Worm (Caenorhabditis elegans) whole organism, early embryonic: ENCODE results near the gene F55B11.4.

Experiments used
- B0310.2 ChIP-seq: sonication (generic microtip); optimal IDR thresholded peaks from 2 replicates; lab custom pipeline; 2016; ENCODE audit warnings: mild to moderate bottlenecking, missing genetic modification characterization, missing compliant biosample characterization
- F13C5.2 ChIP-seq: sonication (generic microtip); optimal IDR thresholded peaks from 2 replicates; lab custom pipeline; 2017; ENCODE audit warnings: mild to moderate bottlenecking, missing genetic modification characterization, inconsistent platforms, missing compliant biosample characterization
- aly-1 ChIP-seq: sonication (generic microtip); optimal IDR thresholded peaks from 2 replicates; lab custom pipeline; 2016; ENCODE audit warnings: missing genetic modification characterization, missing compliant biosample characterization
- ama-1 ChIP-seq: fragments of 150-350 bp; optimal IDR thresholded peaks from 2 replicates; lab custom pipeline; 2014
- ceh-13 ChIP-seq: fragments of 200-800 bp; sonication (Bioruptor generic); optimal IDR thresholded peaks from 2 replicates; lab custom pipeline; 2018; ENCODE audit warnings: mild to moderate bottlenecking, missing genetic modification characterization, missing compliant biosample characterization
- ceh-36 ChIP-seq: sonication (generic microtip); optimal IDR thresholded peaks from 2 replicates; lab custom pipeline; 2016; ENCODE audit warnings: missing genetic modification characterization, inconsistent platforms, missing compliant biosample characterization
- ets-7 ChIP-seq: sonication (generic microtip); optimal IDR thresholded peaks from 2 replicates; lab custom pipeline; 2016; ENCODE audit warnings: missing genotype, missing genetic modification characterization, missing compliant biosample characterization
- flt-1 ChIP-seq: fragments of 200-800 bp; sonication (Bioruptor generic); IDR thresholded peaks from 2 replicates; pipeline ENCODE4 v1.3.6; 2022; ENCODE audit warnings: missing genetic modification characterization, missing compliant biosample characterization
- hmbx-1 ChIP-seq: sonication (generic microtip); optimal IDR thresholded peaks from 2 replicates; lab custom pipeline; 2016; ENCODE audit warnings: mild to moderate bottlenecking, missing genetic modification characterization, missing compliant biosample characterization
- hmg-4 ChIP-seq: fragments of 200-800 bp; sonication (Bioruptor generic); optimal IDR thresholded peaks from 2 replicates; lab custom pipeline; 2018; ENCODE audit warnings: mild to moderate bottlenecking, missing genetic modification characterization, missing compliant biosample characterization
- hnd-1 ChIP-seq: sonication (generic microtip); optimal IDR thresholded peaks from 2 replicates; lab custom pipeline; 2016; ENCODE audit warnings: missing genetic modification characterization, missing compliant biosample characterization
- pes-1 ChIP-seq: fragments of 200-800 bp; sonication (Bioruptor generic); IDR thresholded peaks from 2 replicates; pipeline ENCODE4 v1.3.6; 2022; ENCODE audit warnings: missing genetic modification reagents, missing genetic modification characterization, missing compliant biosample characterization
- scrt-1 ChIP-seq: fragments of 200-800 bp; sonication (Bioruptor generic); IDR thresholded peaks from 2 replicates; pipeline ENCODE4 v1.3.6; 2022; ENCODE audit warnings: missing genetic modification characterization, missing compliant biosample characterization
- sea-1 ChIP-seq: fragments of 200-800 bp; sonication (Bioruptor generic); conservative IDR thresholded peaks from 2 replicates; pipeline ENCODE4 v1.3.6; 2022; ENCODE audit warnings: missing genetic modification characterization, missing compliant biosample characterization
- tbx-11 ChIP-seq: fragments of 200-800 bp; sonication (Bioruptor generic); IDR thresholded peaks from 2 replicates; pipeline ENCODE4 v1.3.6; 2022; ENCODE audit warnings: missing genetic modification characterization, missing compliant biosample characterization
- tbx-37 ChIP-seq: fragments of 200-800 bp; sonication (Bioruptor generic); conservative IDR thresholded peaks from 2 replicates; pipeline ENCODE4 v1.3.6; 2022; ENCODE audit warnings: missing genetic modification reagents, missing genetic modification characterization, missing compliant biosample characterization
- tra-4 ChIP-seq: sonication (generic microtip); optimal IDR thresholded peaks from 2 replicates; lab custom pipeline; 2017; ENCODE audit warnings: missing genetic modification characterization, missing compliant biosample characterization

F55B11.4 gene

ce11 chrIV:14389070-14389469, 41.6 kb downstream of the F55B11.4 start:
- TF ChIP-seq hnd-1 (tag; lab: Kevin White, UChicago) (no peak), ceh-36 (tag; lab: Kevin White, UChicago) (no peak), tra-4 (tag; lab: Kevin White, UChicago) (no peak), pes-1 (GFP tag; lab: Robert Waterston, UW) (no peak), ets-7 (tag; lab: Kevin White, UChicago) (no peak), scrt-1 (GFP tag; lab: Robert Waterston, UW) (no peak), aly-1 (tag; lab: Kevin White, UChicago) (no peak), tbx-37 (GFP tag; lab: Robert Waterston, UW) (no peak), hmbx-1 (tag; lab: Kevin White, UChicago) (no peak), ceh-13 (GFP tag; lab: Kevin White, UChicago) (no peak)

ce11 chrIV:14387766-14388553, 42.8 kb downstream of the F55B11.4 start:
- no peak for TF ChIP-seq ama-1 (lab: Kevin White, UChicago)
- TF ChIP-seq F13C5.2, result no peak
- TF ChIP-seq ceh-13 (GFP tag; lab: Kevin White, UChicago), result no peak
- no peak for TF ChIP-seq hnd-1 (tag; lab: Kevin White, UChicago)
- no peak for TF ChIP-seq sea-1 (GFP tag; lab: Robert Waterston, UW)
- no peak for TF ChIP-seq ceh-36 (tag; lab: Kevin White, UChicago)
- TF ChIP-seq hmbx-1 (tag; lab: Kevin White, UChicago), result no peak
- no peak for TF ChIP-seq pes-1 (GFP tag; lab: Robert Waterston, UW)
- TF ChIP-seq tbx-11 (GFP tag; lab: Robert Waterston, UW), result no peak
- no peak for TF ChIP-seq hmg-4
- no peak for TF ChIP-seq scrt-1 (GFP tag; lab: Robert Waterston, UW)
- TF ChIP-seq tbx-37 (GFP tag; lab: Robert Waterston, UW), result no peak

- TF ChIP-seq ceh-13 (GFP tag; lab: Kevin White, UChicago), result no peak
- no peak for TF ChIP-seq pes-1 (GFP tag; lab: Robert Waterston, UW)
- TF ChIP-seq flt-1 (GFP tag; lab: Robert Waterston, UW), result no peak
- no peak for TF ChIP-seq tbx-37 (GFP tag; lab: Robert Waterston, UW)
- no peak for TF ChIP-seq hnd-1 (tag; lab: Kevin White, UChicago)
These were observed 45.6 kb downstream of the F55B11.4 start for ce11 chrIV:14385140-14385539.

ce11 chrIV:14384194-14384593, 46.5 kb downstream of the F55B11.4 start:
- TF ChIP-seq ets-7 (tag; lab: Kevin White, UChicago) (no peak), tbx-11 (GFP tag; lab: Robert Waterston, UW) (no peak), aly-1 (tag; lab: Kevin White, UChicago) (no peak), pes-1 (GFP tag; lab: Robert Waterston, UW) (no peak), hmg-4 (no peak), tbx-37 (GFP tag; lab: Robert Waterston, UW) (no peak), ceh-13 (GFP tag; lab: Kevin White, UChicago) (no peak), ama-1 (lab: Kevin White, UChicago) (no peak), B0310.2 (tag; lab: Kevin White, UChicago) (no peak)

- TF ChIP-seq pes-1 (GFP tag; lab: Robert Waterston, UW), result no peak
These were observed 47.2 kb downstream of the F55B11.4 start, which contains the start of gene paqr-3 for ce11 chrIV:14383474-14383873. Gene paqr-3, minus strand, starts transcription at chrIV:14383683.
